Worm (Caenorhabditis elegans): Measurements from ENCODE around the gene R10E9.3.

ce11 chrIII:3986368-3986767 lies 26.3 kb downstream of the R10E9.3 start, which contains the start of gene Y1A5A.1:
- TF ChIP-seq cog-1 (tag; optimal IDR thresholded peaks at IDR 0.05), result no peak
- TF ChIP-seq T22C8.4 (GFP tag; IDR thresholded peaks at IDR 0.05), result no peak

Data from whole organism, midembryonic.